Fruit fly (Drosophila melanogaster) whole organism, embryonic: ENCODE results near the gene Cpr62Bc.

ENCODE experiments used
- BEAF-32 ChIP-seq: fragments of 200-800 bp; sonication (Bioruptor generic); optimal IDR thresholded peaks from 3 replicates; lab custom pipeline; 2017; ENCODE audit warnings: missing biosample characterization, missing genetic modification characterization, mild to moderate bottlenecking, moderate library complexity, missing genetic modification reagents
- CG10366 ChIP-seq: fragments of 200-800 bp; sonication (Bioruptor generic); IDR thresholded peaks from 2 replicates; pipeline ENCODE4 v1.3.6; 2022; ENCODE audit warnings: missing biosample characterization, missing genetic modification characterization
- CG11695 ChIP-seq: fragments of 200-800 bp; sonication (Bioruptor generic); IDR thresholded peaks from 3 replicates; pipeline ENCODE4 v1.3.6; 2022; ENCODE audit warnings: missing biosample characterization, missing genetic modification characterization
- CG12071 ChIP-seq: fragments of 200-800 bp; sonication (Bioruptor generic); optimal IDR thresholded peaks from 3 replicates; lab custom pipeline; 2018; ENCODE audit warnings: missing biosample characterization, mild to moderate bottlenecking, missing genetic modification characterization
- CG12391 ChIP-seq: fragments of 200-800 bp; sonication (Bioruptor generic); optimal IDR thresholded peaks from 3 replicates; lab custom pipeline; 2018; ENCODE audit warnings: missing biosample characterization, mild to moderate bottlenecking, missing genetic modification characterization, moderate library complexity
- CG1529 ChIP-seq: fragments of 200-800 bp; sonication (Bioruptor generic); optimal IDR thresholded peaks from 3 replicates; lab custom pipeline; 2018; ENCODE audit warnings: missing biosample characterization, missing genetic modification characterization
- CG17328 ChIP-seq: fragments of 200-800 bp; sonication (Bioruptor generic); IDR thresholded peaks from 2 replicates; pipeline ENCODE4 v1.3.6; 2022; ENCODE audit warnings: missing biosample characterization, missing genetic modification characterization
- CG17385 ChIP-seq: fragments of 200-800 bp; sonication (Bioruptor generic); optimal IDR thresholded peaks from 3 replicates; lab custom pipeline; 2018; ENCODE audit warnings: missing biosample characterization, mild to moderate bottlenecking, missing genetic modification characterization
- CG17568 ChIP-seq: fragments of 200-800 bp; sonication (Bioruptor generic); optimal IDR thresholded peaks from 2 replicates; lab custom pipeline; 2018; ENCODE audit warnings: missing biosample characterization, mild to moderate bottlenecking, missing genetic modification characterization, moderate library complexity
- CG18619 ChIP-seq: fragments of 200-800 bp; sonication (Bioruptor generic); optimal IDR thresholded peaks from 3 replicates; lab custom pipeline; 2017; ENCODE audit warnings: missing biosample characterization, mild to moderate bottlenecking, missing genetic modification characterization
- CG2875 ChIP-seq: fragments of 200-800 bp; sonication (Bioruptor generic); optimal IDR thresholded peaks from 2 replicates; lab custom pipeline; 2017; ENCODE audit warnings: missing biosample characterization, mild to moderate bottlenecking, missing genetic modification characterization, missing genetic modification reagents
- CG30403 ChIP-seq: fragments of 200-800 bp; sonication (Bioruptor generic); optimal IDR thresholded peaks from 3 replicates; lab custom pipeline; 2016; ENCODE audit warnings: missing biosample characterization, missing genetic modification characterization
- CG31224 ChIP-seq: fragments of 200-800 bp; sonication (Bioruptor generic); IDR thresholded peaks from 2 replicates; pipeline ENCODE4 v1.3.6; 2022; ENCODE audit warnings: missing biosample characterization, missing genetic modification characterization
- CG31365 ChIP-seq: fragments of 200-800 bp; sonication (Bioruptor generic); optimal IDR thresholded peaks from 2 replicates; lab custom pipeline; 2018; ENCODE audit warnings: missing biosample characterization, mild to moderate bottlenecking, missing genetic modification characterization
- CG31441 ChIP-seq: fragments of 200-800 bp; sonication (Bioruptor generic); IDR thresholded peaks from 2 replicates; pipeline ENCODE4 v1.3.6; 2022; ENCODE audit warnings: missing biosample characterization, missing genetic modification characterization
- CG3163 ChIP-seq: fragments of 200-800 bp; sonication (Bioruptor generic); optimal IDR thresholded peaks from 3 replicates; lab custom pipeline; 2016; ENCODE audit warnings: missing biosample characterization, missing genetic modification characterization
- CG43689 ChIP-seq: fragments of 200-800 bp; sonication (Bioruptor generic); IDR thresholded peaks from 2 replicates; pipeline ENCODE4 v1.3.6; 2022; ENCODE audit warnings: missing biosample characterization, missing genetic modification characterization
- CG4707 ChIP-seq: fragments of 200-800 bp; sonication (Bioruptor generic); optimal IDR thresholded peaks from 2 replicates; lab custom pipeline; 2018; ENCODE audit warnings: missing biosample characterization, mild to moderate bottlenecking, missing genetic modification characterization, moderate library complexity
- CG6254 ChIP-seq: fragments of 200-800 bp; sonication (Bioruptor generic); optimal IDR thresholded peaks from 3 replicates; lab custom pipeline; 2017; ENCODE audit warnings: mild to moderate bottlenecking, missing biosample characterization, missing genetic modification reagents, missing genetic modification characterization
- CG6791 ChIP-seq: fragments of 200-800 bp; sonication (Bioruptor generic); IDR thresholded peaks from 3 replicates; pipeline ENCODE4 v1.3.6; 2022; ENCODE audit warnings: missing biosample characterization, missing genetic modification characterization; ENCODE audit not compliant: partially characterized antibody
- CG7786 ChIP-seq: fragments of 200-800 bp; sonication (Bioruptor generic); optimal IDR thresholded peaks from 2 replicates; lab custom pipeline; 2016; ENCODE audit warnings: missing biosample characterization, missing genetic modification characterization
- CG9727 ChIP-seq: fragments of 200-800 bp; sonication (Bioruptor generic); optimal IDR thresholded peaks from 3 replicates; lab custom pipeline; 2017; ENCODE audit warnings: missing biosample characterization, mild to moderate bottlenecking, missing genetic modification characterization
- D19A ChIP-seq: fragments of 200-800 bp; optimal IDR thresholded peaks from 3 replicates; lab custom pipeline; 2019; ENCODE audit warnings: missing biosample characterization, mild to moderate bottlenecking, missing genetic modification characterization, moderate library complexity
- Dad ChIP-seq: fragments of 200-800 bp; sonication (Bioruptor generic); optimal IDR thresholded peaks from 3 replicates; lab custom pipeline; 2016; ENCODE audit warnings: missing biosample characterization, missing genetic modification characterization
- Dref ChIP-seq: fragments of 200-800 bp; sonication (Bioruptor generic); IDR thresholded peaks from 2 replicates; pipeline ENCODE4 v1.3.6; 2022; ENCODE audit warnings: missing biosample characterization, missing genetic modification characterization
- Gsc ChIP-seq: fragments of 200-800 bp; sonication (Bioruptor generic); IDR thresholded peaks from 2 replicates; pipeline ENCODE4 v1.3.6; 2022; ENCODE audit warnings: missing biosample characterization, missing genetic modification characterization
- HLHmδ ChIP-seq: fragments of 200-800 bp; sonication (Bioruptor generic); optimal IDR thresholded peaks from 2 replicates; lab custom pipeline; 2018; ENCODE audit warnings: missing biosample characterization, mild to moderate bottlenecking, missing genetic modification characterization, moderate library complexity
- Hand ChIP-seq: fragments of 200-800 bp; sonication (Bioruptor generic); optimal IDR thresholded peaks from 2 replicates; lab custom pipeline; 2017; ENCODE audit warnings: mild to moderate bottlenecking, missing biosample characterization, missing genetic modification reagents, missing genetic modification characterization
- Hmx ChIP-seq: fragments of 200-800 bp; sonication (Bioruptor generic); optimal IDR thresholded peaks from 2 replicates; lab custom pipeline; 2016; ENCODE audit warnings: missing biosample characterization, missing genetic modification characterization
- Hr3 ChIP-seq: fragments of 200-800 bp; sonication (Bioruptor generic); optimal IDR thresholded peaks from 3 replicates; lab custom pipeline; 2016; ENCODE audit warnings: missing biosample characterization, missing genetic modification characterization
- Jarid2 ChIP-seq: fragments of 200-800 bp; sonication (Bioruptor generic); optimal IDR thresholded peaks from 3 replicates; lab custom pipeline; 2017; ENCODE audit warnings: mild to moderate bottlenecking, missing biosample characterization, missing genetic modification reagents, missing genetic modification characterization
- Mrtf ChIP-seq: fragments of 200-800 bp; sonication (Bioruptor generic); IDR thresholded peaks from 3 replicates; pipeline ENCODE4 v1.3.6; 2022; ENCODE audit warnings: missing biosample characterization, missing genetic modification characterization
- Ptx1 ChIP-seq: fragments of 200-800 bp; sonication (Bioruptor generic); IDR thresholded peaks from 2 replicates; pipeline ENCODE4 v1.3.6; 2022; ENCODE audit warnings: missing biosample characterization, missing genetic modification characterization
- Taf1 ChIP-seq: fragments of 200-800 bp; sonication (Bioruptor generic); IDR thresholded peaks from 2 replicates; pipeline ENCODE4 v1.3.6; 2022; ENCODE audit warnings: missing biosample characterization, missing genetic modification characterization
- Trl ChIP-seq, 3 experiments: fragments of >200 bp in 2 of 3; fragments of 200-800 bp in 1 of 3; sonication (Bioruptor generic) in 1 of 3; optimal IDR thresholded peaks; 2 replicates in 1 of 3; 3 replicates in 2 of 3; lab custom pipeline; 2016 to 2017; ENCODE audit warnings: missing biosample characterization in 1 of 3, missing genetic modification characterization in 1 of 3
- Xrp1 ChIP-seq: fragments of 200-800 bp; sonication (Bioruptor generic); IDR thresholded peaks from 2 replicates; pipeline ENCODE4 v1.3.6; 2022; ENCODE audit warnings: missing biosample characterization, missing genetic modification characterization
- al ChIP-seq: fragments of 200-800 bp; sonication (Bioruptor generic); IDR thresholded peaks from 2 replicates; pipeline ENCODE4 v1.3.6; 2022; ENCODE audit warnings: missing biosample characterization, missing genetic modification characterization
- br ChIP-seq: fragments of >200 bp; optimal IDR thresholded peaks from 2 replicates; lab custom pipeline; 2017
- crp ChIP-seq, 2 experiments: fragments of 200-800 bp; sonication (Bioruptor generic); optimal IDR thresholded peaks; 2 replicates in 1 of 2; 3 replicates in 1 of 2; lab custom pipeline; 2017; ENCODE audit warnings: missing biosample characterization in 2 of 2, missing genetic modification characterization in 2 of 2, mild to moderate bottlenecking in 1 of 2, moderate library complexity in 1 of 2
- emc ChIP-seq: fragments of 200-800 bp; sonication (Bioruptor generic); optimal IDR thresholded peaks from 2 replicates; lab custom pipeline; 2016; ENCODE audit warnings: missing biosample characterization, missing genetic modification characterization
- gsb-n ChIP-seq: fragments of 200-800 bp; sonication (Bioruptor generic); optimal IDR thresholded peaks from 3 replicates; lab custom pipeline; 2018; ENCODE audit warnings: missing biosample characterization, mild to moderate bottlenecking, missing genetic modification characterization
- kah ChIP-seq: fragments of 200-800 bp; sonication (Bioruptor generic); optimal IDR thresholded peaks from 2 replicates; lab custom pipeline; 2018; ENCODE audit warnings: missing biosample characterization, mild to moderate bottlenecking, missing genetic modification characterization
- maf-S ChIP-seq: fragments of 200-800 bp; sonication (Bioruptor generic); optimal IDR thresholded peaks from 2 replicates; lab custom pipeline; 2016; ENCODE audit warnings: missing biosample characterization, missing genetic modification characterization
- p53 ChIP-seq: fragments of 200-800 bp; sonication (Bioruptor generic); optimal IDR thresholded peaks from 2 replicates; lab custom pipeline; 2016; ENCODE audit warnings: missing biosample characterization, missing genetic modification characterization
- ranshi ChIP-seq: fragments of 200-800 bp; sonication (Bioruptor generic); IDR thresholded peaks from 2 replicates; pipeline ENCODE4 v1.3.6; 2022; ENCODE audit warnings: missing biosample characterization, missing genetic modification characterization
- row ChIP-seq: fragments of 200-800 bp; sonication (Bioruptor generic); IDR thresholded peaks from 3 replicates; pipeline ENCODE4 v1.3.6; 2022; ENCODE audit warnings: missing biosample characterization, missing genetic modification characterization
- shn ChIP-seq: fragments of 200-800 bp; sonication (Bioruptor generic); optimal IDR thresholded peaks from 3 replicates; lab custom pipeline; 2016; ENCODE audit warnings: missing biosample characterization, missing genetic modification characterization
- sima ChIP-seq: fragments of 200-800 bp; sonication (Bioruptor generic); optimal IDR thresholded peaks from 2 replicates; lab custom pipeline; 2016; ENCODE audit warnings: missing biosample characterization, missing genetic modification characterization
- sr ChIP-seq: fragments of 200-800 bp; sonication (Bioruptor generic); IDR thresholded peaks from 3 replicates; pipeline ENCODE4 v1.3.6; 2022; ENCODE audit warnings: missing biosample characterization, missing genetic modification characterization
- vvl ChIP-seq: fragments of 200-800 bp; sonication (Bioruptor generic); IDR thresholded peaks from 2 replicates; pipeline ENCODE4 v1.3.6; 2022; ENCODE audit warnings: missing biosample characterization, missing genetic modification characterization
- yki ChIP-seq: fragments of >200 bp; optimal IDR thresholded peaks from 3 replicates; lab custom pipeline; 2018

The Cpr62Bc gene

DNA sequence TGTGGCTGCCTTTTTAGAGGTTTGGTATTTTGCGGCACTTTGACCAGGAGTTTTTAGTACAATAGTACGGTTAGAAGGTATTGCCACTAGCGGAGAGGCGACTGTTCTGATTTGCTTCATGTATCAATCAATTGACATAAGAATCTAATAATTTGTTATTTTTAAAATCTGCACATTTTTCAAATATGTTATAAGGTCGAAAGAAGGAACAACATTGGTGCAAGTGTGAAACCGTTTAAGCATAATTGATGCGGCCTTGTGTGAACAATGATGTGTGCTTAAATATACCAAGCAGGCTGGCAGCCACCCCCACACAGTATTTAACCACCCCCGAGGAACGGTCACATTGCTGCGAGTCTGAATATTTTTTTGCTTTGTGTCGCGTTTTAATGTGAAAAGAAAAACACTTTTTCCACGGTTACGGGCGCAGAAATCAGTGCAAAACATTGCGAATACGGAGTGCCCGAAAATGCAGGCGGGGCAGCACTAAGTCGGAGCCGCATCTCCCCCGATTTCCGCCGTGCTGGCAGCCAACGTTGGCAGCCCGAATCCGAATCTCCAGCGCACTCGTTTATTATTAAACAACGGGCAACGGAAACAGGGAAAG, 23.3 kb upstream of the Cpr62Bc start, which contains the start of the genes HBS1 and CG12025 (continued):
- peak; percentile 62 for TF ChIP-seq CG10366 (GFP tag; lab: Robert Waterston, UW)
- TF ChIP-seq br (lab: Kevin White, UChicago), result no peak
- peak; percentile 57 for TF ChIP-seq Hr3
- TF ChIP-seq CG7786 (GFP tag; lab: Kevin White, UChicago), result peak; percentile 48
- TF ChIP-seq maf-S (GFP tag; lab: Kevin White, UChicago), result no peak
- TF ChIP-seq Trl (optimal IDR thresholded peaks at IDR 0.05; lab: Kevin White, UChicago), result no peak
- peak; percentile 47 for TF ChIP-seq Trl (GFP tag; optimal IDR thresholded peaks at IDR 0.05; lab: Kevin White, UChicago)
- TF ChIP-seq Taf1, result 0 out of 2 replicates have a peak, but pooled peaks have one; percentile 23
- no peak for TF ChIP-seq CG11695 (GFP tag; lab: Robert Waterston, UW)
- TF ChIP-seq Dref (GFP tag; lab: Robert Waterston, UW), result no peak
- TF ChIP-seq emc, result peak; percentile 38
- 0 out of 3 replicates have a peak, but pooled peaks have one; percentile 44 for TF ChIP-seq Mrtf (GFP tag; lab: Robert Waterston, UW)
- TF ChIP-seq BEAF-32 (GFP tag; lab: Kevin White, UChicago), result peak; percentile 60
- peak; percentile 23 for TF ChIP-seq CG17385 (GFP tag; lab: Kevin White, UChicago)
- TF ChIP-seq CG12391 (tag; lab: Kevin White, UChicago), result peak; percentile 73
- TF ChIP-seq row (GFP tag; lab: Robert Waterston, UW), result peak; percentile 95
- TF ChIP-seq D19A (tag; lab: Kevin White, UChicago), result no peak
- no peak for TF ChIP-seq yki (lab: Kevin White, UChicago)
- TF ChIP-seq al, result peak; percentile 51
- TF ChIP-seq CG1529 (GFP tag; lab: Kevin White, UChicago), result no peak
- peak; percentile 49 for TF ChIP-seq CG9727 (GFP tag; lab: Kevin White, UChicago)
- TF ChIP-seq CG18619 (GFP tag; lab: Kevin White, UChicago), result peak; percentile 44
- peak; percentile 66 for TF ChIP-seq Ptx1 (GFP tag; lab: Robert Waterston, UW)
- no peak for TF ChIP-seq CG4707 (GFP tag; lab: Kevin White, UChicago)
- no peak for TF ChIP-seq CG31365 (tag; lab: Kevin White, UChicago)
- TF ChIP-seq CG12071 (GFP tag; lab: Kevin White, UChicago), result no peak
- TF ChIP-seq Dad (GFP tag; lab: Kevin White, UChicago), result no peak
- TF ChIP-seq vvl (GFP tag; lab: Robert Waterston, UW), result peak; percentile 41; the same call in 1 of the 2 replicates
- TF ChIP-seq CG30403 (GFP tag; lab: Kevin White, UChicago), result peak; percentile 71
- peak; percentile 59 for TF ChIP-seq shn (GFP tag; lab: Kevin White, UChicago)
- TF ChIP-seq kah (GFP tag; lab: Kevin White, UChicago), result no peak
- no peak for TF ChIP-seq Hand (GFP tag; lab: Kevin White, UChicago)
- no peak for TF ChIP-seq CG31224
- TF ChIP-seq CG2875 (GFP tag; lab: Kevin White, UChicago), result no peak
- TF ChIP-seq Jarid2 (GFP tag; lab: Kevin White, UChicago), result no peak
- no peak for TF ChIP-seq HLHmδ
- peak; percentile 60 for TF ChIP-seq CG31441 (GFP tag; lab: Robert Waterston, UW)
- TF ChIP-seq CG6254, result no peak
- TF ChIP-seq CG17328, result peak; percentile 41
- peak in 1 of 2 experiments; percentile 24 for TF ChIP-seq crp (GFP tag; optimal IDR thresholded peaks at IDR 0.05; lab: Kevin White, UChicago)
- TF ChIP-seq CG43689 (GFP tag; lab: Robert Waterston, UW), result no peak
- TF ChIP-seq gsb-n (tag; lab: Kevin White, UChicago), result no peak
- TF ChIP-seq sr (GFP tag; lab: Robert Waterston, UW), result no peak
- TF ChIP-seq p53 (GFP tag; lab: Kevin White, UChicago), result no peak
- TF ChIP-seq Xrp1 (GFP tag; lab: Robert Waterston, UW), result no peak; the same call in none of the 2 replicates
- TF ChIP-seq Gsc (GFP tag; lab: Robert Waterston, UW), result no peak
- no peak for TF ChIP-seq CG6791 (GFP tag; lab: Robert Waterston, UW)
- no peak for TF ChIP-seq Hmx (GFP tag; lab: Kevin White, UChicago)
- TF ChIP-seq CG3163 (GFP tag; lab: Kevin White, UChicago), result no peak
- no peak for TF ChIP-seq sima (GFP tag; lab: Kevin White, UChicago)
- peak; percentile 26; the same call in 1 of the 2 replicates for TF ChIP-seq ranshi (GFP tag; lab: Robert Waterston, UW)
- TF ChIP-seq CG17568 (GFP tag; lab: Kevin White, UChicago), result no peak
